Fruit fly (Drosophila melanogaster): ENCODE measurements around the gene sty.
A peak's percentile ranks its signal among the peaks of the same experiment; 100 is the strongest.

Gene sty

dm6 chr3L:3471174-3471573, 46.4 kb upstream of the sty start, which contains the start of gene CG14971 (continued):
- TF ChIP-seq CG2116 (GFP tag; optimal IDR thresholded peaks at IDR 0.05) (peak; percentile 70), ara (GFP tag; IDR thresholded peaks at IDR 0.05) (no peak), CG8089 (GFP tag; optimal IDR thresholded peaks at IDR 0.05) (no peak), CG3726 (GFP tag; IDR thresholded peaks at IDR 0.05) (no peak), oc (tag; optimal IDR thresholded peaks at IDR 0.05) (no peak), gt (GFP tag; IDR thresholded peaks at IDR 0.05) (no peak), CG12659 (GFP tag; optimal IDR thresholded peaks at IDR 0.05) (peak; percentile 51), CG17568 (GFP tag; optimal IDR thresholded peaks at IDR 0.05) (no peak), pho (GFP tag; optimal IDR thresholded peaks at IDR 0.05) (peak; percentile 42), CG34224 (GFP tag; IDR thresholded peaks at IDR 0.05; ENCODE audit: partially characterized antibody) (peak; percentile 77), Chrac-16 (GFP tag; optimal IDR thresholded peaks at IDR 0.05) (peak; percentile 4), CG4282 (GFP tag; optimal IDR thresholded peaks at IDR 0.05) (no peak), CG2120 (GFP tag; optimal IDR thresholded peaks at IDR 0.05) (peak; percentile 75), CG10654 (GFP tag; optimal IDR thresholded peaks at IDR 0.05) (no peak), Mad (GFP tag; optimal IDR thresholded peaks at IDR 0.05) (peak; percentile 44), Med (GFP tag) (peak; percentile 88), CG9876 (GFP tag; optimal IDR thresholded peaks at IDR 0.05) (peak; percentile 28), CG9727 (GFP tag; optimal IDR thresholded peaks at IDR 0.05) (peak; percentile 20), HmgZ (tag; optimal IDR thresholded peaks at IDR 0.05) (peak; percentile 83), E2f2 (GFP tag; IDR thresholded peaks at IDR 0.05) (peak; percentile 77), maf-S (GFP tag; optimal IDR thresholded peaks at IDR 0.05) (peak; percentile 39), Asciz (GFP tag; optimal IDR thresholded peaks at IDR 0.05) (no peak), p53 (GFP tag; optimal IDR thresholded peaks at IDR 0.05) (peak; percentile 25), pan (optimal IDR thresholded peaks at IDR 0.05) (no peak), pan (GFP tag; optimal IDR thresholded peaks at IDR 0.05 in 1 of 2, IDR thresholded peaks at IDR 0.05 in 1 of 2) (peak in 1 of 2 experiments; percentile 28), B-H2 (GFP tag; optimal IDR thresholded peaks at IDR 0.05) (peak; percentile 64), hb (GFP tag; IDR thresholded peaks at IDR 0.05; ENCODE audit: partially characterized antibody) (peak; percentile 80), gsb-n (tag; optimal IDR thresholded peaks at IDR 0.05) (no peak), CoRest (tag; optimal IDR thresholded peaks at IDR 0.05) (peak; percentile 57), fd64A (GFP tag; optimal IDR thresholded peaks at IDR 0.05) (no peak), zen2 (GFP tag; IDR thresholded peaks at IDR 0.05; ENCODE audit: partially characterized antibody) (peak; percentile 54; the same call in 2 of the 3 replicates), crc (GFP tag; optimal IDR thresholded peaks at IDR 0.05) (peak; percentile 23), ab (GFP tag; optimal IDR thresholded peaks at IDR 0.05) (no peak), crp (GFP tag; optimal IDR thresholded peaks at IDR 0.05) (peak in 1 of 2 experiments; percentile 38), Dref (GFP tag; IDR thresholded peaks at IDR 0.05) (peak; percentile 92), chinmo (GFP tag; IDR thresholded peaks at IDR 0.05; ENCODE audit: partially characterized antibody) (peak; percentile 83; the same call in 1 of the 4 replicates), dpn (GFP tag; optimal IDR thresholded peaks at IDR 0.05) (peak in 1 of 2 experiments; percentile 48), inv (GFP tag; IDR thresholded peaks at IDR 0.05; ENCODE audit: partially characterized antibody) (peak; percentile 76), ken (GFP tag; IDR thresholded peaks at IDR 0.05) (0 out of 3 replicates have a peak, but pooled peaks have one; percentile 9), Drgx (GFP tag; IDR thresholded peaks at IDR 0.05) (no peak), Eip74EF (GFP tag; optimal IDR thresholded peaks at IDR 0.05) (peak in 1 of 2 experiments; percentile 47), croc (GFP tag; conservative IDR thresholded peaks at IDR 0.05) (no peak), CG13287 (GFP tag; IDR thresholded peaks at IDR 0.05; ENCODE audit: partially characterized antibody) (peak; percentile 91), disco-r (GFP tag; optimal IDR thresholded peaks at IDR 0.05) (no peak), psq (GFP tag; optimal IDR thresholded peaks at IDR 0.05) (no peak), sr (GFP tag; IDR thresholded peaks at IDR 0.05) (peak; percentile 91), ssp (GFP tag; IDR thresholded peaks at IDR 0.05) (peak; percentile 62), corto (GFP tag; optimal IDR thresholded peaks at IDR 0.05) (no peak), bigmax (GFP tag; optimal IDR thresholded peaks at IDR 0.05) (no peak), CG9817 (tag; optimal IDR thresholded peaks at IDR 0.05) (peak; percentile 3)
